Fruit fly (Drosophila melanogaster): ENCODE results near the gene schuy.

The schuy gene

dm6 chr3L:20006269-20007265, 20.7 kb downstream of the schuy start:
- no peak for TF ChIP-seq CG10959 (GFP tag; IDR thresholded peaks at IDR 0.05)
- TF ChIP-seq h (optimal IDR thresholded peaks at IDR 0.05): no peak
- no peak for TF ChIP-seq CG17385 (GFP tag; optimal IDR thresholded peaks at IDR 0.05)
- no peak for TF ChIP-seq CG18619 (GFP tag; optimal IDR thresholded peaks at IDR 0.05)
- no peak for TF ChIP-seq CG2889 (GFP tag; IDR thresholded peaks at IDR 0.05)
- no peak for TF ChIP-seq CG14014 (GFP tag; IDR thresholded peaks at IDR 0.05)
- TF ChIP-seq Rfx (GFP tag; IDR thresholded peaks at IDR 0.05): no peak
- TF ChIP-seq Vsx1 (GFP tag; optimal IDR thresholded peaks at IDR 0.05): peak; percentile 47
- TF ChIP-seq tap (tag; optimal IDR thresholded peaks at IDR 0.05): no peak
- TF ChIP-seq H15 (GFP tag; IDR thresholded peaks at IDR 0.05): no peak
- no peak for TF ChIP-seq CG3163 (GFP tag; optimal IDR thresholded peaks at IDR 0.05)
- no peak for TF ChIP-seq Atf6 (GFP tag; IDR thresholded peaks at IDR 0.05)
- peak; percentile 55 for TF ChIP-seq D (optimal IDR thresholded peaks at IDR 0.05)
- no peak for TF ChIP-seq D (GFP tag; optimal IDR thresholded peaks at IDR 0.05)
- no peak for TF ChIP-seq vvl (GFP tag; IDR thresholded peaks at IDR 0.05)
- no peak for TF ChIP-seq CG3726 (GFP tag; IDR thresholded peaks at IDR 0.05)
- TF ChIP-seq CG3281 (GFP tag; optimal IDR thresholded peaks at IDR 0.05): no peak
- TF ChIP-seq CG31388 (GFP tag; optimal IDR thresholded peaks at IDR 0.05): no peak
- no peak for TF ChIP-seq Doc2 (GFP tag; IDR thresholded peaks at IDR 0.05)
- no peak for TF ChIP-seq slbo (GFP tag; IDR thresholded peaks at IDR 0.05)
- no peak for TF ChIP-seq Eip74EF (GFP tag; optimal IDR thresholded peaks at IDR 0.05)
- TF ChIP-seq pros (GFP tag; optimal IDR thresholded peaks at IDR 0.05): no peak
- TF ChIP-seq CG6175 (GFP tag; IDR thresholded peaks at IDR 0.05): no peak
- TF ChIP-seq CG6272 (GFP tag; IDR thresholded peaks at IDR 0.05): no peak
- TF ChIP-seq lov (optimal IDR thresholded peaks at IDR 0.05): no peak
- TF ChIP-seq lov (GFP tag; IDR thresholded peaks at IDR 0.05): no peak
- no peak for TF ChIP-seq gcm2 (GFP tag; optimal IDR thresholded peaks at IDR 0.05)
- TF ChIP-seq oc (tag; optimal IDR thresholded peaks at IDR 0.05): no peak
- TF ChIP-seq NfI (GFP tag; optimal IDR thresholded peaks at IDR 0.05): no peak
- no peak for TF ChIP-seq croc (GFP tag; conservative IDR thresholded peaks at IDR 0.05)
- no peak for TF ChIP-seq CG11085 (GFP tag; IDR thresholded peaks at IDR 0.05)
- TF ChIP-seq vnd (GFP tag; IDR thresholded peaks at IDR 0.05; ENCODE audit: partially characterized antibody): peak; percentile 96
- TF ChIP-seq Bteb2 (GFP tag; optimal IDR thresholded peaks at IDR 0.05): no peak
- no peak for TF ChIP-seq CG14667 (GFP tag; IDR thresholded peaks at IDR 0.05)
- TF ChIP-seq CG4617 (GFP tag; optimal IDR thresholded peaks at IDR 0.05; ENCODE audit: borderline replicate concordance): peak; percentile 28
- TF ChIP-seq ap (GFP tag; IDR thresholded peaks at IDR 0.05): no peak
- TF ChIP-seq CG7839 (tag; optimal IDR thresholded peaks at IDR 0.05): no peak
- TF ChIP-seq peb (GFP tag; IDR thresholded peaks at IDR 0.05): no peak
- TF ChIP-seq Side (GFP tag; optimal IDR thresholded peaks at IDR 0.05): no peak
- no peak for TF ChIP-seq CG30403 (GFP tag; optimal IDR thresholded peaks at IDR 0.05)
- TF ChIP-seq CG8388 (GFP tag; optimal IDR thresholded peaks at IDR 0.05): no peak
- no peak for TF ChIP-seq sens-2 (GFP tag; IDR thresholded peaks at IDR 0.05)
- no peak for TF ChIP-seq HmgD (GFP tag; optimal IDR thresholded peaks at IDR 0.05)
- TF ChIP-seq Bgb (GFP tag; IDR thresholded peaks at IDR 0.05; ENCODE audit: partially characterized antibody): peak; percentile 96
- no peak for TF ChIP-seq CG1602 (GFP tag; optimal IDR thresholded peaks at IDR 0.05)
- no peak for TF ChIP-seq maf-S (GFP tag; optimal IDR thresholded peaks at IDR 0.05)
- no peak for TF ChIP-seq CG14965 (GFP tag; optimal IDR thresholded peaks at IDR 0.05; ENCODE audit: borderline replicate concordance)
- TF ChIP-seq CG4424 (GFP tag; optimal IDR thresholded peaks at IDR 0.05): peak; percentile 5
- TF ChIP-seq Dll (GFP tag; IDR thresholded peaks at IDR 0.05; ENCODE audit: partially characterized antibody): peak; percentile 86
- TF ChIP-seq ftz-f1 (GFP tag; optimal IDR thresholded peaks at IDR 0.05): no peak
- TF ChIP-seq CG43689 (GFP tag; IDR thresholded peaks at IDR 0.05): no peak

Data from whole organism, embryonic.